Fruit fly (Drosophila melanogaster) whole organism, prepupa: ENCODE measurements around the gene Sfxn1-3.

ENCODE experiments used
- CG34406 ChIP-seq: fragments of 200-800 bp; sonication (Bioruptor generic); optimal IDR thresholded peaks from 3 replicates; lab custom pipeline; 2016; ENCODE audit warnings: missing biosample characterization, missing genetic modification characterization
- CG3919 ChIP-seq: fragments of 200-800 bp; sonication (Bioruptor generic); optimal IDR thresholded peaks from 3 replicates; lab custom pipeline; 2016; ENCODE audit warnings: missing biosample characterization, missing genetic modification characterization
- CG4318 ChIP-seq: fragments of 200-800 bp; sonication (Bioruptor generic); optimal IDR thresholded peaks from 3 replicates; lab custom pipeline; 2017; ENCODE audit warnings: missing biosample characterization, mild to moderate bottlenecking, missing genetic modification characterization
- Eip93F ChIP-seq: fragments of 200-800 bp; sonication (Bioruptor generic); optimal IDR thresholded peaks from 2 replicates; lab custom pipeline; 2016; ENCODE audit warnings: missing biosample characterization, mild to moderate bottlenecking, missing genetic modification characterization
- OdsH ChIP-seq: fragments of 200-800 bp; sonication (Bioruptor generic); optimal IDR thresholded peaks from 3 replicates; lab custom pipeline; 2016; ENCODE audit warnings: missing biosample characterization, missing genetic modification characterization
- Sox14 ChIP-seq: fragments of 200-800 bp; sonication (Bioruptor generic); optimal IDR thresholded peaks from 3 replicates; lab custom pipeline; 2016; ENCODE audit warnings: missing biosample characterization, missing genetic modification characterization
- dac ChIP-seq: fragments of 200-800 bp; sonication (Bioruptor generic); optimal IDR thresholded peaks from 2 replicates; lab custom pipeline; 2017; ENCODE audit warnings: missing biosample characterization, mild to moderate bottlenecking, missing genetic modification characterization
- eg ChIP-seq: fragments of 200-800 bp; sonication (Bioruptor generic); IDR thresholded peaks from 3 replicates; pipeline ENCODE4 v1.3.6; 2022; ENCODE audit warnings: missing biosample characterization, missing genetic modification characterization

DNA sequence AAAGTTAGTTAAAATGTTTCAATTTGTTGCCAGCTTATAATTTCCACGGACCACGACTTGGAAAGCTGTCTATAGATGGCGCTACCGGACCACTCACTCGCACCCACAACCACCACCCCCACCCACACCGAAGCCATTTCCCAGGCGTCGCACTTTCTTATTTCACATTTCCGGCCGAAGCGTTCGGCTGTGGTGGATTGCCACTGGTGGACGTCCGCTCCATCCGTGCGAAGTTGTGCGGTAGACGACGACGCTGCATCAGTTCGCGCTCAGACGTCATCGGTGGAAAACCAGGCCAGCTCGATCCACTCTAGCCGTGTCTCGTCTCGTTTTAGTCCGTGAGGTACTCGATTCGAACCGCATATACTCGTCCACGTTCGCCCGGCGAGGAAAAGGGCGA is 18.8 kb upstream of the Sfxn1-3 start, which contains the start of gene CG1090:
- TF ChIP-seq OdsH (GFP tag; lab: Kevin White, UChicago) (no peak), dac (GFP tag; lab: Kevin White, UChicago) (no peak), Sox14 (no peak), Eip93F (no peak), CG4318 (GFP tag; lab: Kevin White, UChicago) (no peak), CG3919 (GFP tag; lab: Kevin White, UChicago) (no peak), eg (GFP tag; lab: Robert Waterston, UW) (no peak), CG34406 (GFP tag; lab: Kevin White, UChicago) (no peak)
